Fruit fly (Drosophila melanogaster): ENCODE measurements around the gene Amnionless.

The Amnionless gene

dm6 chr2L:285596-286023, 3.3 kb downstream of the Amnionless start (continued):
- TF ChIP-seq bbx (GFP tag; IDR thresholded peaks at IDR 0.05; ENCODE audit: partially characterized antibody) (peak; percentile 61; the same call in 1 of the 2 replicates), CG12942 (GFP tag; optimal IDR thresholded peaks at IDR 0.05) (no peak), fd96Cb (tag; optimal IDR thresholded peaks at IDR 0.05) (peak; percentile 22), unpg (GFP tag; optimal IDR thresholded peaks at IDR 0.05) (peak; percentile 58), CG3407 (GFP tag; optimal IDR thresholded peaks at IDR 0.05) (peak; percentile 19), slou (GFP tag; optimal IDR thresholded peaks at IDR 0.05) (no peak), CG12219 (GFP tag; optimal IDR thresholded peaks at IDR 0.05) (peak; percentile 70), fru (optimal IDR thresholded peaks at IDR 0.05) (no peak), sug (tag; optimal IDR thresholded peaks at IDR 0.05) (peak; percentile 63), pita (GFP tag; optimal IDR thresholded peaks at IDR 0.05) (no peak), Mrtf (GFP tag; IDR thresholded peaks at IDR 0.05) (no peak), HLH3B (GFP tag; IDR thresholded peaks at IDR 0.05) (no peak), CG12744 (GFP tag; optimal IDR thresholded peaks at IDR 0.05) (no peak), Dek (tag; optimal IDR thresholded peaks at IDR 0.05) (peak; percentile 63), HLH4C (GFP tag; IDR thresholded peaks at IDR 0.05; ENCODE audit: partially characterized antibody) (no peak), HLH54F (GFP tag; optimal IDR thresholded peaks at IDR 0.05) (peak; percentile 2), CG9932 (GFP tag; IDR thresholded peaks at IDR 0.05) (peak; percentile 64), CG3726 (GFP tag; IDR thresholded peaks at IDR 0.05) (no peak), p53 (GFP tag; optimal IDR thresholded peaks at IDR 0.05) (no peak), ci (GFP tag; IDR thresholded peaks at IDR 0.05) (peak; percentile 84), HmgD (GFP tag; optimal IDR thresholded peaks at IDR 0.05) (no peak), Dfd (GFP tag; optimal IDR thresholded peaks at IDR 0.05) (no peak), CG16815 (GFP tag; optimal IDR thresholded peaks at IDR 0.05) (no peak), ap (GFP tag; IDR thresholded peaks at IDR 0.05) (no peak), MBD-R2 (GFP tag; IDR thresholded peaks at IDR 0.05) (peak; percentile 77; the same call in 1 of the 2 replicates), maf-S (GFP tag; optimal IDR thresholded peaks at IDR 0.05) (peak; percentile 33), HmgZ (tag; optimal IDR thresholded peaks at IDR 0.05) (peak; percentile 66), luna (GFP tag; optimal IDR thresholded peaks at IDR 0.05) (peak; percentile 20), CG17802 (tag; optimal IDR thresholded peaks at IDR 0.05) (peak; percentile 25), CG7372 (GFP tag; IDR thresholded peaks at IDR 0.05) (peak; percentile 18; the same call in 1 of the 2 replicates), CG11456 (GFP tag; IDR thresholded peaks at IDR 0.05) (0 out of 3 replicates have a peak, but pooled peaks have one; percentile 68), CG14014 (GFP tag; IDR thresholded peaks at IDR 0.05) (peak; percentile 21; the same call in 1 of the 2 replicates), CG8290 (GFP tag; optimal IDR thresholded peaks at IDR 0.05) (peak; percentile 59), CG8290 (tag; optimal IDR thresholded peaks at IDR 0.05) (peak; percentile 8 to 88), chm (GFP tag; IDR thresholded peaks at IDR 0.05) (peak; percentile 65), Sin3A (optimal IDR thresholded peaks at IDR 0.05) (no peak), Atf-2 (GFP tag; optimal IDR thresholded peaks at IDR 0.05) (peak; percentile 8), hb (GFP tag; IDR thresholded peaks at IDR 0.05; ENCODE audit: partially characterized antibody) (no peak), sob (GFP tag; IDR thresholded peaks at IDR 0.05) (peak; percentile 65; the same call in 1 of the 2 replicates), hth (optimal IDR thresholded peaks at IDR 0.05) (no peak), CG6683 (GFP tag; optimal IDR thresholded peaks at IDR 0.05) (no peak), trem (tag; optimal IDR thresholded peaks at IDR 0.05) (peak; percentile 65), CG10267 (tag; optimal IDR thresholded peaks at IDR 0.05) (peak; percentile 59), CG4360 (GFP tag; IDR thresholded peaks at IDR 0.05) (no peak), CG33213 (GFP tag; optimal IDR thresholded peaks at IDR 0.05) (peak; percentile 70), CG15073 (GFP tag; optimal IDR thresholded peaks at IDR 0.05) (no peak), CG4617 (GFP tag; optimal IDR thresholded peaks at IDR 0.05; ENCODE audit: borderline replicate concordance) (peak; percentile 21), CG11560 (tag; IDR thresholded peaks at IDR 0.05) (no peak), MTF-1 (GFP tag; optimal IDR thresholded peaks at IDR 0.05; ENCODE audit: borderline replicate concordance) (peak; percentile 37), CG3995 (GFP tag; optimal IDR thresholded peaks at IDR 0.05) (no peak), Oaz (GFP tag; IDR thresholded peaks at IDR 0.05) (no peak), CG7271 (tag; optimal IDR thresholded peaks at IDR 0.05) (no peak), Dip3 (GFP tag; optimal IDR thresholded peaks at IDR 0.05) (peak; percentile 54)
